Worm (Caenorhabditis elegans) whole organism, L1 larva: ENCODE data around the gene fbxa-7.

Experiments
- Y116A8C.19 ChIP-seq: sonication (generic microtip); optimal IDR thresholded peaks from 2 replicates; lab custom pipeline; 2016; ENCODE audit warnings: missing compliant biosample characterization, missing genetic modification characterization, borderline replicate concordance
- aha-1 ChIP-seq: fragments of 150-350 bp; optimal IDR thresholded peaks from 2 replicates; lab custom pipeline; 2014; ENCODE audit warnings: missing biosample characterization, missing genetic modification characterization
- ces-1 ChIP-seq: fragments of 150-350 bp; optimal IDR thresholded peaks from 2 replicates; lab custom pipeline; 2014; ENCODE audit warnings: missing biosample characterization, missing genetic modification reagents, missing genetic modification characterization
- fos-1 ChIP-seq: fragments of 150-350 bp; optimal IDR thresholded peaks from 2 replicates; lab custom pipeline; 2014; ENCODE audit warnings: missing biosample characterization, missing genetic modification characterization
- lin-15B ChIP-seq: fragments of 150-350 bp; sonication (generic microtip); optimal IDR thresholded peaks from 3 replicates; lab custom pipeline; 2014; ENCODE audit warnings: missing biosample characterization, missing genetic modification characterization
- nhr-90 ChIP-seq: sonication (generic microtip); optimal IDR thresholded peaks from 2 replicates; lab custom pipeline; 2016; ENCODE audit warnings: mild to moderate bottlenecking, missing genetic modification characterization, missing compliant biosample characterization; ENCODE audit not compliant: poor library complexity
- unc-86 ChIP-seq: sonication (generic microtip); optimal IDR thresholded peaks from 2 replicates; lab custom pipeline; 2016; ENCODE audit warnings: missing genetic modification characterization, missing compliant biosample characterization
- xbp-1 ChIP-seq: sonication (generic microtip); optimal IDR thresholded peaks from 2 replicates; lab custom pipeline; 2016; ENCODE audit warnings: missing genetic modification characterization, missing compliant biosample characterization

DNA sequence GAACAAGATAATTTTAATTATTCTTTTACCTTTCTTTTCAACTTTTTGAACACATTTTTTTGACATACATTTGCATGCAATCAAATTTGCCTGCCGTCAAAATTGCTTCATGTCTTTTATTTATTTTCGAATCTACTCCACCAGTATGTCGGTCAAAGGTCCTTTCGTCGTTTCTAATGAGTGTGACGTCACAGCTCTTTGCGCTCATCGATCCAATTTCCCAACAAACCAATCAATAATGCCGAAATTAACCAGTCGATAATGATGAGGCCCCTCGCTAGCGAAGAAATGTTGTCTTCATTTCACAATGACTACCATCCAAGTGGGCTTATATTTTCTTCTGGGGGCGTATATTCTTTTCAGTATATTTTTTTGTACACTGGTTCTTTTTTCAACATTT lies 11.7 kb upstream of the fbxa-7 start, which contains the start of gene Y54F10BM.6:
- TF ChIP-seq aha-1 (no peak), unc-86 (tag; lab: Kevin White, UChicago) (no peak), Y116A8C.19 (tag; lab: Kevin White, UChicago) (no peak), fos-1 (no peak), ces-1 (GFP tag; lab: Kevin White, UChicago) (no peak), xbp-1 (tag; lab: Kevin White, UChicago) (no peak), nhr-90 (tag; lab: Kevin White, UChicago) (no peak), lin-15B (tag; lab: Kevin White, UChicago) (no peak)
